Worm (Caenorhabditis elegans) whole organism, midembryonic: Measurements from ENCODE around the gene Y59A8B.8.
A peak's percentile ranks its signal among the peaks of the same experiment; 100 is the strongest.
"Not testable (repeated sequence)": the region's sequence is repeated elsewhere in the genome, so short reads cannot be mapped to it uniquely, and the experiment has no call there.

Experiments used
- T22C8.4 ChIP-seq: fragments of 200-800 bp; sonication (Bioruptor generic); IDR thresholded peaks from 2 replicates; pipeline ENCODE4 v1.3.6; 2022; ENCODE audit warnings: missing genetic modification characterization, missing compliant biosample characterization
- cog-1 ChIP-seq: sonication (generic microtip); optimal IDR thresholded peaks from 2 replicates; lab custom pipeline; 2016; ENCODE audit warnings: missing genetic modification characterization, missing compliant biosample characterization
- flt-1 ChIP-seq: fragments of 200-800 bp; sonication (Bioruptor generic); IDR thresholded peaks from 2 replicates; pipeline ENCODE4 v1.3.6; 2022; ENCODE audit warnings: missing genetic modification characterization, missing compliant biosample characterization
- klf-2 ChIP-seq: fragments of 200-800 bp; sonication (Bioruptor generic); conservative IDR thresholded peaks from 2 replicates; pipeline ENCODE4 v1.3.6; 2022; ENCODE audit warnings: missing genetic modification reagents, missing genetic modification characterization, missing compliant biosample characterization
- med-1 ChIP-seq: sonication (generic microtip); optimal IDR thresholded peaks from 2 replicates; lab custom pipeline; 2017; ENCODE audit warnings: missing genetic modification characterization, mild to moderate bottlenecking, missing compliant biosample characterization, antibody characterized with exemption, missing genetic modification reagents; ENCODE audit not compliant: insufficient read depth
- ref-1 ChIP-seq: fragments of 200-800 bp; sonication (Bioruptor generic); conservative IDR thresholded peaks from 2 replicates; pipeline ENCODE4 v1.3.6; 2022; ENCODE audit warnings: missing genetic modification reagents, missing genetic modification characterization, missing compliant biosample characterization
- tab-1 ChIP-seq: fragments of 200-800 bp; sonication (Bioruptor generic); IDR thresholded peaks from 2 replicates; pipeline ENCODE4 v1.3.6; 2022; ENCODE audit warnings: missing genetic modification characterization, missing compliant biosample characterization
- ztf-23 ChIP-seq: fragments of 200-800 bp; sonication (Bioruptor generic); IDR thresholded peaks from 2 replicates; pipeline ENCODE4 v1.3.6; 2022; ENCODE audit warnings: missing genetic modification reagents, missing genetic modification characterization, missing compliant biosample characterization
- ztf-29 ChIP-seq: fragments of 200-800 bp; sonication (Bioruptor generic); IDR thresholded peaks from 2 replicates; pipeline ENCODE4 v1.3.6; 2022; ENCODE audit warnings: missing genetic modification reagents, missing genetic modification characterization, missing compliant biosample characterization

Gene Y59A8B.8

ce11 chrV:18081857-18082256 lies 15.8 kb upstream of the Y59A8B.8 start, which contains the start of gene nova-1:
Gene nova-1 (minus strand): TSS chrV:18081957.
- TF ChIP-seq med-1 (GFP tag; lab: Kevin White, UChicago) (no peak), ztf-23 (GFP tag; lab: Robert Waterston, UW) (no peak), ref-1 (GFP tag; lab: Robert Waterston, UW) (no peak), cog-1 (tag; lab: Kevin White, UChicago) (no peak), flt-1 (GFP tag; lab: Robert Waterston, UW) (no peak), T22C8.4 (GFP tag; lab: Robert Waterston, UW) (no peak), ztf-29 (GFP tag; lab: Robert Waterston, UW) (no peak), tab-1 (GFP tag; lab: Robert Waterston, UW) (no peak), klf-2 (GFP tag; lab: Robert Waterston, UW) (no peak)

ce11 chrV:18079163-18079562 lies 13.1 kb upstream of the Y59A8B.8 start:
- TF ChIP-seq ref-1 (GFP tag; lab: Robert Waterston, UW) (no peak), ztf-29 (GFP tag; lab: Robert Waterston, UW) (no peak), cog-1 (tag; lab: Kevin White, UChicago) (peak; percentile 47), ztf-23 (GFP tag; lab: Robert Waterston, UW) (no peak), flt-1 (GFP tag; lab: Robert Waterston, UW) (no peak), tab-1 (GFP tag; lab: Robert Waterston, UW) (no peak), med-1 (GFP tag; lab: Kevin White, UChicago) (no peak), T22C8.4 (GFP tag; lab: Robert Waterston, UW) (peak; percentile 92), klf-2 (GFP tag; lab: Robert Waterston, UW) (no peak)

- TF ChIP-seq ztf-29 (GFP tag; lab: Robert Waterston, UW); cog-1 (tag; lab: Kevin White, UChicago); klf-2 (GFP tag; lab: Robert Waterston, UW): not testable (repeated sequence)
Measured at ce11 chrV:18055297-18056019, 10.6 kb downstream of the Y59A8B.8 start, which contains the start of the genes Y59A8B.25 and ebp-3. Gene Y59A8B.25 (minus strand): TSS chrV:18055397. Gene ebp-3 (plus strand): TSS chrV:18055969.

- no peak for TF ChIP-seq cog-1 (tag; lab: Kevin White, UChicago)
- no peak for TF ChIP-seq klf-2 (GFP tag; lab: Robert Waterston, UW)
- no peak for TF ChIP-seq T22C8.4 (GFP tag; lab: Robert Waterston, UW)
- TF ChIP-seq ztf-23 (GFP tag; lab: Robert Waterston, UW), result no peak
- no peak for TF ChIP-seq tab-1 (GFP tag; lab: Robert Waterston, UW)
- no peak for TF ChIP-seq flt-1 (GFP tag; lab: Robert Waterston, UW)
- no peak for TF ChIP-seq ztf-29 (GFP tag; lab: Robert Waterston, UW)
- no peak for TF ChIP-seq ref-1 (GFP tag; lab: Robert Waterston, UW)
- TF ChIP-seq med-1 (GFP tag; lab: Kevin White, UChicago), result no peak
Measured at ce11 chrV:18043271-18043670, 22.8 kb downstream of the Y59A8B.8 start, which contains the start of gene ebp-1. Gene ebp-1 (plus strand): TSS chrV:18043571.

- no peak for TF ChIP-seq ref-1 (GFP tag; lab: Robert Waterston, UW)
- no peak for TF ChIP-seq ztf-23 (GFP tag; lab: Robert Waterston, UW)
- TF ChIP-seq ztf-29 (GFP tag; lab: Robert Waterston, UW), result no peak
- TF ChIP-seq med-1 (GFP tag; lab: Kevin White, UChicago), result no peak
- TF ChIP-seq klf-2 (GFP tag; lab: Robert Waterston, UW), result no peak
- TF ChIP-seq tab-1 (GFP tag; lab: Robert Waterston, UW), result no peak
- TF ChIP-seq cog-1 (tag; lab: Kevin White, UChicago), result no peak
- no peak for TF ChIP-seq T22C8.4 (GFP tag; lab: Robert Waterston, UW)
- no peak for TF ChIP-seq flt-1 (GFP tag; lab: Robert Waterston, UW)
Measured at ce11 chrV:18022179-18022578, 43.9 kb downstream of the Y59A8B.8 start, which contains the start of gene prp-6. Gene prp-6 (plus strand): TSS chrV:18022479.

- TF ChIP-seq tab-1 (GFP tag; lab: Robert Waterston, UW), result no peak
- TF ChIP-seq ztf-23 (GFP tag; lab: Robert Waterston, UW), result no peak
- no peak for TF ChIP-seq ztf-29 (GFP tag; lab: Robert Waterston, UW)
- TF ChIP-seq flt-1 (GFP tag; lab: Robert Waterston, UW), result no peak
- no peak for TF ChIP-seq ref-1 (GFP tag; lab: Robert Waterston, UW)
- TF ChIP-seq cog-1 (tag; lab: Kevin White, UChicago), result no peak
- no peak for TF ChIP-seq T22C8.4 (GFP tag; lab: Robert Waterston, UW)
- TF ChIP-seq med-1 (GFP tag; lab: Kevin White, UChicago), result no peak
- TF ChIP-seq klf-2 (GFP tag; lab: Robert Waterston, UW), result no peak
Measured at ce11 chrV:18021464-18021863, 44.6 kb downstream of the Y59A8B.8 start.

- TF ChIP-seq flt-1 (GFP tag; lab: Robert Waterston, UW) (no peak), ztf-23 (GFP tag; lab: Robert Waterston, UW) (no peak), tab-1 (GFP tag; lab: Robert Waterston, UW) (no peak), ref-1 (GFP tag; lab: Robert Waterston, UW) (no peak), med-1 (GFP tag; lab: Kevin White, UChicago) (no peak), ztf-29 (GFP tag; lab: Robert Waterston, UW) (no peak), cog-1 (tag; lab: Kevin White, UChicago) (no peak), T22C8.4 (GFP tag; lab: Robert Waterston, UW) (no peak), klf-2 (GFP tag; lab: Robert Waterston, UW) (no peak)
Measured at ce11 chrV:18017226-18017625, 48.9 kb downstream of the Y59A8B.8 start, which contains the start of gene srh-134. Gene srh-134 (minus strand): TSS chrV:18017326.

- TF ChIP-seq klf-2 (GFP tag; lab: Robert Waterston, UW), result no peak
- TF ChIP-seq ztf-29 (GFP tag; lab: Robert Waterston, UW), result no peak
- TF ChIP-seq ztf-23 (GFP tag; lab: Robert Waterston, UW), result no peak
- no peak for TF ChIP-seq flt-1 (GFP tag; lab: Robert Waterston, UW)
- TF ChIP-seq T22C8.4 (GFP tag; lab: Robert Waterston, UW), result no peak
- no peak for TF ChIP-seq tab-1 (GFP tag; lab: Robert Waterston, UW)
- TF ChIP-seq med-1 (GFP tag; lab: Kevin White, UChicago), result no peak
- TF ChIP-seq ref-1 (GFP tag; lab: Robert Waterston, UW), result no peak
- TF ChIP-seq cog-1 (tag; lab: Kevin White, UChicago), result no peak
Measured at ce11 chrV:18014116-18014515, 52.0 kb downstream of the Y59A8B.8 start, which contains the start of gene srh-133. Gene srh-133 (minus strand): TSS chrV:18014216.
